Fruit fly (Drosophila melanogaster) S2 (cell line): ENCODE measurements around the gene CG9360.

Source experiments
- CG8478 ChIP-seq: fragments of >200 bp; optimal IDR thresholded peaks from 2 replicates; lab custom pipeline; 2018
- CTCF ChIP-seq, 2 experiments: fragments of >200 bp; optimal IDR thresholded peaks; 2 replicates each; lab custom pipeline; 2018

DNA sequence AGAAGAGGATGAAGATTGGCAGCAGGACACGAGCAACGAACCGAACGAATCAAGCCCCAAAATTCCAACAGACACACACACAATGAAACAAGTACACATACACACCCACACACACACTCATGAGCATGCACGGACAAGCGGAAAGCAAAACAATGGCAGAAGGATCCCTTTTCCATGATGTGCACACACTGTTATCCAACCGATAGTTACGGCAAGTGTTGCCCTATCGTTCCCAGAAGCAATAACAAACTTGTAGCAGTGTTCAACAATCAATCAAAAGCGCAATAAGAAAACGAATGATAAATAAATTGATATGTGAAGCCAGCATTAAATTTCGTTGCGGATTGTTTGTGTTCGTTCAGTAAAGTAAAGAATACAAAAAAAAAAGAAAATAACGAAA, 32.5 kb upstream of the CG9360 start:
- no peak for TF ChIP-seq CG8478
- no peak for TF ChIP-seq CTCF (optimal IDR thresholded peaks at IDR 0.05; lab: Kevin White, UChicago)
